Fruit fly (Drosophila melanogaster): ENCODE data around the gene GstD8.
A peak's percentile ranks its signal among the peaks of the same experiment; 100 is the strongest.

GstD8 gene

DNA sequence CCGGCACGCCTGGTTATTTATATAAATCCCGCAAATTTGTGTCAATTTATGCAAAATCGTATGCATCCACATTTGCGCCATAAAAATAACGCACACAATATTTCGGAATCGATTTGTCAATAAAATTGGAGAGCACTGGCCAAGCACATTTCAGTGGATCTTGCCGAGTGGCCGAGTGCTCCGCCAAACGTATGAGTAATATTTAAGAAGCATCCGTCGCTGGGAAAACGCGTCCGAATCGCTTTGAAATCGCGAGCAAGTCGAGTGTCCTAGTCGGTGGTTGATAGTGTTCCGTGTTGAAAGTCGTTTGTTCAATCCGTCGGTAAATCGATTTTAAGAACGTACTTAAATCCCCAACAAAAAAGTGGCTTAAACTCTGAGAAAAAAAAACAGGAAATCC, 7.2 kb downstream of the GstD8 start, which contains the start of gene CG33098:
Gene CG33098, plus strand, starts transcription at position 224 of the 400 bp plus-strand sequence.
- TF ChIP-seq tj (GFP tag; optimal IDR thresholded peaks at IDR 0.05) (no peak), CG1620 (GFP tag; optimal IDR thresholded peaks at IDR 0.05) (no peak), CG33017 (tag; optimal IDR thresholded peaks at IDR 0.05) (no peak), Mnt (GFP tag; optimal IDR thresholded peaks at IDR 0.05) (no peak), ovo (GFP tag; optimal IDR thresholded peaks at IDR 0.05) (no peak), cic (GFP tag; optimal IDR thresholded peaks at IDR 0.05) (no peak), bab1 (GFP tag; optimal IDR thresholded peaks at IDR 0.05) (no peak), kay (GFP tag; ENCODE audit: borderline replicate concordance) (no peak), CG12768 (GFP tag; optimal IDR thresholded peaks at IDR 0.05) (no peak), CG14711 (tag; optimal IDR thresholded peaks at IDR 0.05) (no peak), cnc (optimal IDR thresholded peaks at IDR 0.05) (no peak), CG11617 (GFP tag; optimal IDR thresholded peaks at IDR 0.05) (no peak), Crg-1 (GFP tag; optimal IDR thresholded peaks at IDR 0.05) (no peak), toe (GFP tag; optimal IDR thresholded peaks at IDR 0.05) (no peak), pad (GFP tag; optimal IDR thresholded peaks at IDR 0.05) (no peak), Hr96 (GFP tag; optimal IDR thresholded peaks at IDR 0.05) (no peak), Clk (GFP tag; optimal IDR thresholded peaks at IDR 0.05) (no peak)

DNA sequence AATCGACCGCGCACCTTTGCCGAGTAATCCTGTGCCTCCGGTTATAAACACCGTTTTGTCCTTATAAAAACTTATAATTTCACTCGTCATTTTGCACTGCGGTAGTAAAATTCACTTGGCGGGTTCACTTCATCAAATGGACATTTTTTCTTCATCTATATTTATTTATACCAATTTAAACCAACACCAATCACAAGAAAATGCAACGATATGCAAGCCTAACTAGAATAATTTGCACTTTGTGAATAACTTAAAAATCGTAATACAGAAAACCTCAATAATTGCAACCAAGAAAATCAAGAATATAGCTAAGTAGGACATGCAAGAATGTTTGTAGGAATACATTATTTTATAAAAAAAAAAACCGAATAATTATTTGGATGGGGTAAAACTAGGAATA, 16.1 kb downstream of the GstD8 start, which contains the start of the genes CG10096 and CG10097:
Gene CG10096, minus strand, starts transcription at position 101 of the 400 bp plus-strand sequence.
Gene CG10097, minus strand, starts transcription at position 101 of the 400 bp plus-strand sequence.
- no peak for TF ChIP-seq Mnt (GFP tag; optimal IDR thresholded peaks at IDR 0.05)
- no peak for TF ChIP-seq CG14711 (tag; optimal IDR thresholded peaks at IDR 0.05)
- TF ChIP-seq kay (GFP tag; ENCODE audit: borderline replicate concordance), result peak; percentile 75

DNA sequence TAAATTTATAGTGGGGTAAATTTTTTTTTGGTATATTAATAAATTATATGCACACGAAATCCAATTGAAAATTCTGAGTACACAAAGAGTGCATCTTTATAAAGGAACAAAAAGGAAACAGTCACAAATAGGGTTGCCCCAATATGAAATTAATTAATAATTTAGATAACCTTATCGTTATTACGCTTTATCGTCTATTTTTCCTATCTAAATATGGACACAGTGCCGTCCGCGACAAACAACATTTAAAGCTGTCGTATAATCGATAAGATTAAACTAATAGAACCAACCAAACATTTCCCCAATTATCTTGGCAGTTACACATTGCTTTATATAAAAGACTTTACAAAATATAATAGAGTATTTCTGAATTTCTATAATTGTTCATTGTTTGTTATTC, 18.2 kb downstream of the GstD8 start:
- TF ChIP-seq CG5204 (GFP tag; optimal IDR thresholded peaks at IDR 0.05), result no peak
- TF ChIP-seq CG14711 (tag; optimal IDR thresholded peaks at IDR 0.05), result peak; percentile 7
- peak; percentile 88 for TF ChIP-seq kay (GFP tag; ENCODE audit: borderline replicate concordance)
- TF ChIP-seq pad (GFP tag; optimal IDR thresholded peaks at IDR 0.05), result no peak
- peak; percentile 49 for TF ChIP-seq CG7045 (GFP tag; optimal IDR thresholded peaks at IDR 0.05)

DNA sequence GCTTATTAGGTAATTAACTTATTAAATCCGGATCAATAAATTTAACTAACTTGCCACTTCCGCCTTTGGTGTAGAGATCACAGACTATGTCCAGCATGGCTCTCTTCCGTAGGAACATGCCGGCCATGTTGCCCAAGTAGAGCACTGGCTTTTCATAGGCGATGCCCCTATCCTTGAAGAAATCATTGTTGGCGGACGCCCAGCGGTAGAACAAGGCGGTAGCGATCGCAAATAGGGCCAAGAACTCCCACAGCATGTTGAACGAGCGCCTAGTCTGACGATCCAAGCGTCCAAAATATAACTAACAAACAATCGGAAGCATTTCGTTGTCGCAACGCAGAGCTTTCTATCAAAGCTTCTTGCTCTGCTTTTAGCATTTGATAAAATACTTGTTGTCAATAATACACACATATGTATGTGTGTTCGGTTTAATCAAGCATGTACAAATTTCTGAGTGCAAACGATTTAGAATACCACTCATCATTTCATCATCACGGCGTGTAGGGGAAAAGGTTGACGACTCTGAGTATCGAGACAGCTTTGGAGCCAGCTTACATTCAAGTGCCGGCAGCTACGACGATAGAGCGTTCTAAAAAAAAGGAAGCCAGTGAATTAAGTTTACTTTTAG, 18.9 kb downstream of the GstD8 start, which contains the start of gene Cyp9f3:
Gene Cyp9f3, minus strand, starts transcription at position 310 of the 628 bp plus-strand sequence.
- TF ChIP-seq pad (GFP tag; optimal IDR thresholded peaks at IDR 0.05) (peak; percentile 45), CG11617 (GFP tag; optimal IDR thresholded peaks at IDR 0.05) (no peak), cic (GFP tag; optimal IDR thresholded peaks at IDR 0.05) (peak; percentile 25)

DNA sequence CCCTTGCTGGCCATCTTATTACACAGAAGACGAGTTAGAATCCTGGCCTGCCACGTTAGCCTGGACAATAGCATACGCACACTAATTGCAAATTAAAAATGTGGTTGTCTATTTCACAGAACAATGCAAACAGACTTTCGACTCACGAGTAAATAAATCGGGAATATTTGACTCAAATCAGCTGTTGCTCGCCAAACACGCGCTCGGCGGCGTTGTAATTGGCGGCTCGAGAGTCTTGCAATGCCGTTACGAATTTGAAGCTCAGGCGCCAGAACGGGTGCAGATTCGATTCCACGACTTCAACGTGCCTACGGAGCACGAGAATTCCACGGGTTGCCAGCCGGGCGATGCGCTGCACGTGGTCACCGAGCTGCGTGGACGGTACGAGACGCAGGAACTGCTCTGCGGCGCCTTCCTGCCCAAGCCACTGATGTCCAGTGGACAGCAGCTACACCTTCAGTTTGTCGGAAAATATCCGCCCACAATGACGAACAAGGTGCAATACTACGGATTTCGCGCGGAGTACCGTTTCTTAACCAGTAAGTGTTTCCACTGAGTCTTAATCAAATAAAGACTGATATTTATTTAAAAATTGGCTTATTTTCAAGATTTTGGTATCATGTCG, 22.0 kb downstream of the GstD8 start, which contains the start of gene DNAlig3:
Gene DNAlig3, minus strand, starts transcription at position 168 of the 625 bp plus-strand sequence.
- TF ChIP-seq toe (GFP tag; optimal IDR thresholded peaks at IDR 0.05) (no peak), kay (GFP tag; ENCODE audit: borderline replicate concordance) (no peak), ovo (GFP tag; optimal IDR thresholded peaks at IDR 0.05) (no peak), CG5204 (GFP tag; optimal IDR thresholded peaks at IDR 0.05) (no peak), CG12768 (GFP tag; optimal IDR thresholded peaks at IDR 0.05) (peak; percentile 44), CG7045 (GFP tag; optimal IDR thresholded peaks at IDR 0.05) (peak; percentile 46), CG33017 (tag; optimal IDR thresholded peaks at IDR 0.05) (peak; percentile 6), tj (GFP tag; optimal IDR thresholded peaks at IDR 0.05) (no peak), pad (GFP tag; optimal IDR thresholded peaks at IDR 0.05) (no peak), CG14711 (tag; optimal IDR thresholded peaks at IDR 0.05) (peak; percentile 5), Mnt (GFP tag; optimal IDR thresholded peaks at IDR 0.05) (peak; percentile 32), bab1 (GFP tag; optimal IDR thresholded peaks at IDR 0.05) (peak; percentile 10), cic (GFP tag; optimal IDR thresholded peaks at IDR 0.05) (peak; percentile 30), CG11617 (GFP tag; optimal IDR thresholded peaks at IDR 0.05) (peak; percentile 26), CG1620 (GFP tag; optimal IDR thresholded peaks at IDR 0.05) (no peak), CG7101 (tag; optimal IDR thresholded peaks at IDR 0.05) (peak; percentile 15), Crg-1 (GFP tag; optimal IDR thresholded peaks at IDR 0.05) (no peak)

DNA sequence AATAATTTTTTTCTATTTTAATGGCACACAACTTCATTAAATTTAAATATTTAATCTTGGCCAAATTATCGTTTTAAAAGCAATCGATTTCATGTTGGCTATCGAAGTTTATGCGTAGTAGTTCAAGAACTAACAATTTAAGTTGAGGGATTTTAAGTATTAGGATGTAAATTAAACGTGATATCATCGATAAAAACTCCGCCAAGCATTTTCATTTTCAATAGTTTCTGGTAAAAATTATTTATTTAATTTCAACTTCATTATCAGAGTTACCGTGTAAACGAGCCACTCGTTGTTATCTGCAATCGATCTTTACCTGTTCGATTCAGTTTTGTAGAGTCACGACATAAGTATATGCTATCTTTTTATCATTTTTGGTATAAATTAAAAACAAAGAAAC, 23.1 kb downstream of the GstD8 start:
- TF ChIP-seq Clk (GFP tag; optimal IDR thresholded peaks at IDR 0.05) (peak; percentile 95), CG7045 (GFP tag; optimal IDR thresholded peaks at IDR 0.05) (peak; percentile 100), CG33017 (tag; optimal IDR thresholded peaks at IDR 0.05) (peak; percentile 99), ovo (GFP tag; optimal IDR thresholded peaks at IDR 0.05) (peak; percentile 86), bab1 (GFP tag; optimal IDR thresholded peaks at IDR 0.05) (peak; percentile 98), cic (GFP tag; optimal IDR thresholded peaks at IDR 0.05) (peak; percentile 88), Crg-1 (GFP tag; optimal IDR thresholded peaks at IDR 0.05) (peak; percentile 85), CG11617 (GFP tag; optimal IDR thresholded peaks at IDR 0.05) (peak; percentile 97), pad (GFP tag; optimal IDR thresholded peaks at IDR 0.05) (peak; percentile 87), cnc (optimal IDR thresholded peaks at IDR 0.05) (no peak), kay (GFP tag; ENCODE audit: borderline replicate concordance) (peak; percentile 99), CG12768 (GFP tag; optimal IDR thresholded peaks at IDR 0.05) (peak; percentile 98), CG5204 (GFP tag; optimal IDR thresholded peaks at IDR 0.05) (peak; percentile 96), Hr96 (GFP tag; optimal IDR thresholded peaks at IDR 0.05) (peak; percentile 96), Mnt (GFP tag; optimal IDR thresholded peaks at IDR 0.05) (peak; percentile 91), CG7101 (tag; optimal IDR thresholded peaks at IDR 0.05) (peak; percentile 99), toe (GFP tag; optimal IDR thresholded peaks at IDR 0.05) (peak; percentile 96), CG14711 (tag; optimal IDR thresholded peaks at IDR 0.05) (peak; percentile 96), CG1620 (GFP tag; optimal IDR thresholded peaks at IDR 0.05) (peak; percentile 86), tj (GFP tag; optimal IDR thresholded peaks at IDR 0.05) (peak; percentile 79)
